Worm (Caenorhabditis elegans) whole organism, L4 larva: Measurements from ENCODE around the gene ZK1098.12.

ENCODE experiments used
- Y105C5A.15 ChIP-seq: fragments of 200-800 bp; sonication (Bioruptor generic); IDR thresholded peaks from 2 replicates; pipeline ENCODE4 v1.3.6; 2022; ENCODE audit warnings: missing genetic modification characterization, missing compliant biosample characterization
- ZK337.2 ChIP-seq: fragments of 200-800 bp; sonication (Bioruptor generic); IDR thresholded peaks from 2 replicates; pipeline ENCODE4 v1.3.6; 2022; ENCODE audit warnings: missing genetic modification reagents, missing genetic modification characterization, missing compliant biosample characterization
- ZK546.5 ChIP-seq, 2 experiments: sonication (generic microtip); optimal IDR thresholded peaks; 2 replicates each; lab custom pipeline; 2017; ENCODE audit warnings: missing biosample characterization in 2 of 2, missing genetic modification characterization in 2 of 2
- lin-13 ChIP-seq: fragments of 150-350 bp; optimal IDR thresholded peaks from 2 replicates; lab custom pipeline; 2014; ENCODE audit warnings: missing biosample characterization, missing genetic modification reagents, missing genetic modification characterization
- mdl-1 ChIP-seq, 2 experiments: fragments of 150-350 bp in 1 of 2; sonication (generic microtip) in 1 of 2; optimal IDR thresholded peaks; 2 replicates each; lab custom pipeline; 2014 to 2017; ENCODE audit warnings: missing biosample characterization in 2 of 2, missing genetic modification characterization in 2 of 2
- nhr-25 ChIP-seq: sonication (generic microtip); optimal IDR thresholded peaks from 2 replicates; lab custom pipeline; 2017; ENCODE audit warnings: missing genetic modification characterization, mild to moderate bottlenecking, missing compliant biosample characterization, antibody characterized with exemption, moderate library complexity, borderline replicate concordance; ENCODE audit not compliant: insufficient read depth
- nhr-76 ChIP-seq: fragments of 150-350 bp; optimal IDR thresholded peaks from 2 replicates; lab custom pipeline; 2014; ENCODE audit warnings: missing biosample characterization, missing genetic modification characterization
- set-16 ChIP-seq: fragments of 200-800 bp; sonication (Bioruptor generic); IDR thresholded peaks from 2 replicates; pipeline ENCODE4 v1.3.6; 2022; ENCODE audit warnings: missing genetic modification reagents, missing genetic modification characterization, missing compliant biosample characterization

DNA sequence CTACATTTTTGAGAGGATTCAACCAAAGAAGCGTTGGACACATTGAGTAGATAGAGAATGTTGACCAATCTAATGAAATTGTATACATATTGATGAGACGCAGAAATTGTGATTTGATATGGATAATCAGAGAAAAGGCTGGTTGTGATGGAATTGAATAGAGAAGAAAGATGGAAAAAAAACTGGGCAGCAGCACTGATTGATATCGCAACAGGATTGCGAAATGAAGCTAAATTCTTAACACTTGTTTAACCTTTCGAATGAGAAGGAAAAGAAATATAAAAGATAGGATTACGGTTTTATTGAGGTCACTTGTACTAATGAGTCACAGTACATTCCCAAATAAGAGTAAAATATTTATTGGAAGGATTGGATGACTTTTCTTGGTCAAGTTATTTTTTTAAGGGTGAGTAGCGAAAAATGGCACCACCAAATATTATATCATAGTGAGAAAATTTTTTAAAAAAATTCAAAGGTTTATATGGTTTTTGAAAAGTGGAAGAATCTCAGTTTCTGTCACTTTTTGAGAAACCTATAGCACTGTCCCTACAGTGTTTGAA lies 42.7 kb upstream of the ZK1098.12 start:
- TF ChIP-seq nhr-25 (peak; percentile 11), Y105C5A.15 (GFP tag; lab: Robert Waterston, UW) (no peak), set-16 (GFP tag; lab: Robert Waterston, UW) (no peak), ZK546.5 (tag; optimal IDR thresholded peaks at IDR 0.05; lab: Kevin White, UChicago) (no peak), mdl-1 (tag; optimal IDR thresholded peaks at IDR 0.05; lab: Kevin White, UChicago) (no peak), lin-13 (GFP tag; lab: Kevin White, UChicago) (no peak), ZK337.2 (GFP tag; lab: Robert Waterston, UW) (no peak), nhr-76 (tag; lab: Kevin White, UChicago) (no peak)
